Worm (Caenorhabditis elegans): ENCODE data around the gene srbc-16.

ce11 chrV:2150876-2151275 is 31.0 kb upstream of the srbc-16 start, which contains the start of gene C45H4.13:
- TF ChIP-seq ama-1 (optimal IDR thresholded peaks at IDR 0.05): no peak
- TF ChIP-seq ceh-13 (GFP tag; optimal IDR thresholded peaks at IDR 0.05): no peak
- no peak for TF ChIP-seq ets-7 (tag; optimal IDR thresholded peaks at IDR 0.05)
